Fruit fly (Drosophila melanogaster) whole organism, larva: ENCODE data around the gene CG2975.

Experiments used
- noc ChIP-seq: fragments of 200-800 bp; sonication (Bioruptor generic); optimal IDR thresholded peaks from 3 replicates; lab custom pipeline; 2019; ENCODE audit warnings: missing biosample characterization, mild to moderate bottlenecking, missing genetic modification characterization, moderate library complexity

CG2975 gene

DNA sequence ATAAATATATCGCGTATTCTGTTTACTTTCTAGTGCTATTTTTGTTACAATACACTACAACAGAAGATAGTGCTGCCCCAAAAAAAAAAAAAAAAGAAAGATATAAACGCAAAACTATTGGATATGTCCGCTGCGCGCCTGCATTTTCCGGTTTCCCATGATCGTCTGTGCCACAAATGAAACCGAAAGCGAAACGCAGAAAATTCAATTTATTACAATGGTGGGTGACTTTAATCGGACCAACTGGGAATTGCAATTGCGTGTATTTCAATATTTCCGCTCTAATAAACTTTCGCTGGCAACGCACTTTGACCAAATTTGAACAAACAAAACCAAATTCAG is 22.7 kb downstream of the CG2975 start:
- no peak for TF ChIP-seq noc (tag; lab: Kevin White, UChicago)

DNA sequence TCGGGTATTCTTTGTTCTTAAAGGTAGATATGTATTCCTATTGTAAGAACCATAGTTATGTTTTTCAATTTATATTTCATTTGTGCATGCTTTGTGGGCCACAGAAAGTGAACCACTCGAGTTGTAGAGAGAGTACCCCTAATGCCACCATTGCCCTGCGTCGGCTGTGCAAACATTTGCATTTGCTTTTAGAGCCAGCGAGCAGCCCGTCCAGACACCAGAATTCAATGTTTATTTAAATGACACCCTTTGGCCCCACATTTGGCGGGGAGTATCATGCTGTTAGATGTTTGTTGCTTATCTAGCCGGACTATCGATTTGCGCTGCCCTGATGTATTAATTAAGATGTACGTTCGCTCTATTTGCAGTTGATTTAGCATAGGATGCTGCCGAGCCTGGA is 24.7 kb downstream of the CG2975 start:
- no peak for TF ChIP-seq noc (tag; lab: Kevin White, UChicago)

DNA sequence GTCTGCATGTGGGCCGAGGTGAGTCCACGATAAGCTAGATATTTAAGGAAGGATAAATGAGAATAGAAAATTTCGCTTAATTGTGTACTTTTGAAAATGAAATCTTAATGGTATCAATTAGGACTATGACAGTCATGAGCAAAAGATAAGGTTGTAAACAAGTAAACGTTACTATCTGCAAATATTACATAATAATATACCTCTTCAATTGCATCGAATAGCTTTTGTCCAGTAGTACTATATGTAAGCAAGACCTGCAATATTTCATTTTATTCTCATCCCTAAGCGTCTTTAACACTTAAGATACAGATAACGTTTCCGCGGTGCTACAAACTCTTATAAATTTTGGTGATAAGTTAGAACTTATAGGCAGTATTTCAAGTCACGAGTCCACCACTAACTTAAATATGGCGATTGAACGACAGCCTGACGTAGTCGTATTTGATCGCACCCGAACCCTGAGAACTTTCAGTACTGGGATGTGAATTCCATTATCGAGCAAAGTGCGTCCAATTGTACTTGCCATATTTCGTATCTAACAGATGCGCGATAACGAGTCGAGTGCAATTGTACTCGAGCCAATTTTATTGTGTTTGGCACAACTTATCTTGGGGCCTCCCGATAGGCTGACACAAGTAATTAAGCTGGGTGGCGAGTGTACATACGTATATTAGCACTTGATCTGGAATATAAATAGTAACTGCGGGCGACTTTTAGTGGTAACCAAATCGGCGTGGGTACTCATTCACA is 25.8 kb downstream of the CG2975 start:
- TF ChIP-seq noc (tag; lab: Kevin White, UChicago), result peak; percentile 43

DNA sequence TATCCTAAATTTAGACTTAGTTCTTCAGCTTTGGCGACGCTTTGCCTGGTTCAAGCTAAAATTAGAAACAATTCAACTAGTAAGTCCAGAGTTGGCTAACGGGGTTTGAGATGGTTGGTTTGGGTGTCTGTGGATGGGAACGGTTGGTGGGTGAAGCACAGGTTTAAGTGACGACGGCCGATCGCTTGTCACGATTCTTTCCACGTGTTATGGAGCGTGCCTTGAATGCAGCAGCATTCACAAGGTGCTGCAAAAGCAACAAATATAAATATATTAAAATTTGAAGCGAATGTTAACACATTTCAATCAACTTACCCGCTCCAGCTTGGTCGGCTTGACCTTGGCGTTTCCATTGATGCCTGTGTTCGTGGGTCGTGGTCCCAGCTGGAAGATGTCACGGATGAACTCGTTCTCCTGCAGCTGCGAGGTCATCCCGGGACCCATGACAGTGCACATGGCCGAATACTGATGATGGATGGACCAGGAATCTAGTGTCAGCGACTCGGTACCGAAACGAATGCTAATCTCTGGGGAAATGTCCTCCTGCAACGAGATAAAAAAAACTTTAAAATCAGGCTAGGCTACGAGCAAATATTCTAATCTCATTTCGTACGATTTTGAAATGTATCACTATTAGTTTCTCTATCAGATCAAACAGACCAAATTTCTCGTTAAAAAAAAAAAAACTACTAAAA is 29.2 kb downstream of the CG2975 start, which contains the start of gene CG8813:
Gene CG8813 (plus strand): TSS at position 645 of the 695 bp plus-strand sequence.
- no peak for TF ChIP-seq noc (tag; lab: Kevin White, UChicago)

DNA sequence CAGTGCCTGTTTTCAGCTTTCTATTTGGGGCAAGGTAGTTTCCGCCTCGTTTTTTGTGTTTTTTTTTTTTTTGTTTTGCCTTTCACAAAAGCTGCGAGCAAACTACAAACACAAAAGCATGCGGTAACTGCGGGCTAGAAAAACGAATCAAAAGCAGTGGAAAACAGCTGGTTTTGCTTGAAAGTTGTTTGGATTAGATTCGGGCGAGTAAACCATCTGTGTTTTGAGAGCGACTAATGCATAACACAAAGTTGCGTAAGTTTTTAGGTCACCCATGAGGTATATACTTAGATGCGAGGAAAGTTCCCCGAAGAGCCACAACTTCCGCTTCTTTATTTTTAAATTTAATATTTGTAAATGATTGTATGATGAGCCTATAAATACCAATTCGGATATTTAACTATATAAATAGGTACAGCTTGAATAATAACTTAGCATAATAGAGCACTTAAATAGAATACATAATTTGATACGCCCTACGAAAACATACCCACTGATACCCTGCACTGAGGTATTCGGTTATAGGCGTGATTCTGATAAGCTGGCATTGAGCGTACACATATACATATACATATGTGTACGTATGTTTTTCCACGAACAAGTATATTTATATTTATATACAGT is 32.5 kb downstream of the CG2975 start:
- peak; percentile 44 for TF ChIP-seq noc (tag; lab: Kevin White, UChicago)

DNA sequence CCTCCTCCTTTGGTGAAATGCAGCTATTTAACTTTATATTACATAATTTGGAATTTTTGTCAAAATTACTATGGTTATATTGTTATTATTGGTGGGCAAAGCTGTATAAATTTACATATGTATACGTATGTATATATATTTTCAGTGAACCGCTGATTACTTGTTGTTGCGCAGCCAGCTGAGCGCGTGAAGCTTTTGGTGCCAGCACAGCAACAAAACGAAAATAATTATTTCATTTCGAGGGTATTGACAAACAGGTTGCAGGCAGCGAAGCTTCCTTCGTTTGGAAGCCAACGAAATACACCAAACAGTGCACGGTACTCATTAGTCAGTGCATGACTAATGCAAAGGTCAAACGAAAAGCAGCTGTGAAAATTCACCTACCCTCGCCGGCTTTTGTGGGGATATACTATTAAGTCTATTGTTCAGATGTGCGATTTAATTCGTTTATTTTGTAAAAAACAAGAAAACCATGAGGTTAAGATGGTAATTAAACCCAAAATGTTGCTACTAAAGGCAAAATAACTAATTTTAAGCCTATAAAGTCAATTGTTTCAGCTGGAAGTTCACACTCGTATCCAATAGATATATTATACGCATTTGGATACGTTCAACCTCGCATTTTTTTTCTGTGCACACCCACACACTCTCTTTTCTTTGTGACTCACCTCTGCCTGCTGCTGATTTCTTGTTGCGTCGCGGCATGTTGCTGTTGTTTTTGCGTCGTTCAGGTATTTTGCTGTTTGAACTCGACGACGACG is 33.2 kb downstream of the CG2975 start:
- peak; percentile 2 for TF ChIP-seq noc (tag; lab: Kevin White, UChicago)

DNA sequence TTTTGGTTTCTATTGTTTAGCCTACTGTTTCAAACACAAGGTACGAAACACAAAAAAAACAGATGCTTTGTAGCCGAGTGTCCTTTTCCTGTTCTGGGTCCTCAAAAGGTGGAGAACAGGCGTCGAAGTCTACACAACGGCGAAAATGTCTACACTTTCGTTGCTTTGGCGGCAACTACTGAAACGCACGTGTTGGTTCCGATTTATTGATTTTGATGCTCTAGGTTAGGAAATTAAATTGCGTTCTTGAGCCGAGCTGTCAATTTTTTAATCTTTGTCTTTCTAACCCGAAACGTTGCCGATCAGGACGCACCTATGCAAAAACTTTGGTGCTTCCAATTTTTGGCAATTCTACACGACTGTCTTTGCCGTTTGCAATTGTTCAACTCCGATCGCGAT is 33.8 kb downstream of the CG2975 start:
- no peak for TF ChIP-seq noc (tag; lab: Kevin White, UChicago)

DNA sequence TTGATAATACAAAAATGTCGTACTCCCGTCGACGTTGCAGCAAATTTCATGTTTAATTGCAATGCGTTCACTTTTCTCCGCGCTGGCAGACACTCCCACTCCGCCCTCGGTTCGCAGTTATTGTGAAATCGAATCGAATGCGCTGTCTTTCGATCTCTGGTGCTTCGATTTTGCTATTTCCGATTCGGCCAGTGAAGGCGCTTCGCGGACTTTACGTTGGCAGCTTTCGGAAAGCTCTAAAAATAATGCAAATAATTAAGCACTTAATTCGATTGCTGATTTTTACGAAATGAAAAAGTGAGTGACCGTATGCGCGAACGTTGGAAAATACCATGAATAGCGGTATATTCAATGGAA is 34.2 kb downstream of the CG2975 start, which contains the start of gene Ifrd1:
Gene Ifrd1 (minus strand): TSS at position 305 of the 357 bp plus-strand sequence.
- no peak for TF ChIP-seq noc (tag; lab: Kevin White, UChicago)

DNA sequence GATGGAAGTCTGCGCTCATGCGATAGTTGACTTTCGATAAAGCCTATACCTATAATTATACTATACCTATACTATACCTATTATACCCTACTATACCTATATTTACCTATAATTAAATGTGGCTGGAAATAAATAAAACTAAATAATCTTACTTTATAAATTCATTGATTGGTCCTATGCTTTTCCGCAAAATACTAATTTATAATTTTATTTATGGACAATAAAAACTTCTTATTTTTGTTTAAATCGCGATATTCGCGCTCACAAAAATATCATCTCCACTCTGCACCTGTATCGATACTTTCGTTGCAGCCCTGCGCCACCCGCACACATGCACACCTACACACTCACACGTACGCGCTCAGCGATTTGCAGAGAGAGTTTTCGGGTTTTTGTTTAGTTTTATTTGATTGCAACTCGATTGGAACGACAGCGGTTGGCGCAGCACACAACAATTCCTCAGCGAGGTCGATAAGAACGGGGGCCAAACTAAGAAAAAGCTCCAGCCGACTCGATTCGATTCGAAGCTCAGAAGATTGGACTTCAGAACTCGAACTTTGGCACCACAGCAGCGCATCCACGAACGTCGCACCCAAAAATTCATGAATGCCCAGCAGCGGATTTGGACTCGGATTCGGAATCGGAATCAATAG is 34.7 kb downstream of the CG2975 start, which contains the start of gene CG8814:
Gene CG8814 (plus strand): TSS at position 349 of the 653 bp plus-strand sequence.
- peak; percentile 72 for TF ChIP-seq noc (tag; lab: Kevin White, UChicago)

DNA sequence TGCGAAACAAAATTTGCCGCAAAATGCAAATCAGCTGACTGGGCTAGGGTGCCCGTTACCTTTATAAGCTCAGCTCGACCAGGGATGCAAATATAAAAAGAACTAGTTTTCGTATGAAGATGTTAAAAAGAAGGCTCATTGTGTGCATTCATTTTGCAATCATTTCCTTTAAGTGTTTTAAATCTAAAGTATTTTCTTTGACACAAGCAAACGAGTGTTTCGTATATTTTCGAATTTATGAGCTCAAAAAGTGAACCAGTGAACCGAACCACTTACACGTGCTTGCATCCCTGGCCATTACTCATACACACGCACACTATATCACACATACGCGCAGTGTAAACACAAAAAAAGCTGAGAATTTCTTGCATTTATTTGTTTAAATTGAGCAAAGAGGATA is 38.3 kb downstream of the CG2975 start, which contains the start of the genes Prx6a and Sbat:
Gene Prx6a (minus strand): TSS at position 45 of the 400 bp plus-strand sequence.
Gene Sbat (plus strand): TSS at position 157 of the 400 bp plus-strand sequence.
- peak; percentile 79 for TF ChIP-seq noc (tag; lab: Kevin White, UChicago)

DNA sequence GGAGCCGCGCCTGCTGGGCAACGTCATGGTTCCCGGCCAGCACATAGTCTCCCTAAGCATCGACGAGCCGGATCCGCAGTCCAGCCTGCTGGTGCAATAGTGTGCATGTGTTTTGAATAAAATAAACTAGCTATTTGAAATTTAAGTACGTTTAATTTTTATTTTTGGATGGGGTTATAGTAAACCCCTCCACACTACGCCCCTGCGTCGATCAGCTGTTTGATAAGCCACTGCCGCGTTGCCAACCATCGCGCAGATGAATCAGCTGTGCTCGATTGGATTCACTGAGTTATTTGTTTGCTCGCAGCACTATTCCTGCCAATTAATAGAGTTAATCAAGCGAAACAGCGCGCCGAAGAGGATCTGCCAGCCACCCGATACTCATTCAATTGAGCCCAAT is 38.9 kb downstream of the CG2975 start, which contains the start of gene RabGGTb:
Gene RabGGTb (plus strand): TSS at position 254 of the 400 bp plus-strand sequence.
- peak; percentile 35 for TF ChIP-seq noc (tag; lab: Kevin White, UChicago)

DNA sequence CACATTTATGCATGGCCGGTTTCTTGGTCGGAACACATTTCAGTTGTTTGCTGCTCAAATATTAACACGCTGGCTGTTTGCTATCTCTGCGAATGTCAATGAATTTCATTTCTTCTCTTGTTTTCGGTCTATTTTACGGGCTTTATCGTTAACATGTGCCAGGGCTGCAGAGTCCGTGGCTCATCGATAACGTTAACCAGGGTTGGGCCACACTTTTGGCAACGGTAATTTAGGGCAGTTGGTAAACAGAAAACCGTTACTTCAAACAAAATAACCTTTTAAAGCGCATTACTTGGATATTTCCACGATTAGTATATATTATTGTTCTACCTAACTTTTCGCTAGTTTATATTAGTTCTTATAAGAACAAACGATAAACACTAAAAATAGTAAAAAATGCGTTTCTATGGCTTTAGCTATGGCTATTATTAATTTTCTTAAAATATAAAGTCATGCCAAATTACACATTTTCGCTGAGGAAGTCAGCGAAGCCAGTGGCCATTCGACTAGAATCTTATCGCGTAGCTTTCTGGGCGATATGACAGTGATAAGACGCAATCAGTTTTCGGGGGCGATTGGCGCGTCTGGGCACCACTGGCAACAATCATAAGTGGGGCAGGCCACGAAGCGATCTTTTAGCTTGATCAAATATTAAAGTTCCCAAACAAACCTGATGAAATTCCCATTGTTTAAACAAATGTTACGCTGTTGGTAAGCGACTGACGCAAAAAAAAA is 43.2 kb downstream of the CG2975 start:
- TF ChIP-seq noc (tag; lab: Kevin White, UChicago), result peak; percentile 63

DNA sequence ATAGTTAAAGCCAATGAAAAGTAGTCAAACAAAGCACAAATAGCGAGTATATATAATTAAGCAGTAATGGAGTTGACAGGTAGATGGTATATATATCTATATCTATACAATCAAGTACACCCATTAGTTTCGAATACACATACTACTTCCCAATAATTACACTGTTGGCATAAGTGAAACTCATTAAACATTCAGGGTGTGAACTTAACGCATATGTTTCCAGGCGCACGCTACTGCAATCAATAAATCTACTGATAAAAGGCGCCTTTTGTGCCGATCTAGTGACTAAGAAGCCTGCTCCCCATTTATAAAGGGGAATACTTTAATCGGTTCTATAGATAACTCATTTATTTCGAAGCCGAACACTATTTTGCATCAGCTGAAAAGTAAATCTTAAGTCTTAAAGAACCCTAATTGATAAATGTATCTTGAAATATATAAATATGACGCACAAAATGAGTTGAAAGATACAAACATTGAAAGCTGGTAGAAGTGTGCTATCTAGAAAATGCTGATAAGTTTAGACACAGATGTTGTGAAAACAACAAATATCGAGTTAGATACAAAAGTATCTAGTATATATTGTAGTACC is 43.9 kb downstream of the CG2975 start:
- TF ChIP-seq noc (tag; lab: Kevin White, UChicago), result no peak
